Worm (Caenorhabditis elegans): ENCODE measurements around the gene T22D1.1.

ce11 chrIV:6912851-6913588 is 10.2 kb upstream of the T22D1.1 start, which contains the start of gene T22D1.3:
- no peak for TF ChIP-seq dao-5 (tag; optimal IDR thresholded peaks at IDR 0.05)
- no peak for TF ChIP-seq W03F9.2 (tag; optimal IDR thresholded peaks at IDR 0.05)
